Worm (Caenorhabditis elegans) whole organism, young adult: Measurements from ENCODE around the gene F14F7.4.
A peak's percentile ranks its signal among the peaks of the same experiment; 100 is the strongest.

Experiments
- C06A6.2 ChIP-seq: fragments of 200-800 bp; sonication (Bioruptor generic); conservative IDR thresholded peaks from 2 replicates; pipeline ENCODE4 v1.3.6; 2022; ENCODE audit warnings: missing genetic modification characterization, missing compliant biosample characterization
- C17E4.6 ChIP-seq: fragments of 200-800 bp; sonication (Bioruptor generic); IDR thresholded peaks from 2 replicates; pipeline ENCODE4 v1.3.6; 2022; ENCODE audit warnings: missing genetic modification reagents, missing genetic modification characterization, missing compliant biosample characterization
- F39B2.1 ChIP-seq: fragments of 200-800 bp; sonication (Bioruptor generic); IDR thresholded peaks from 2 replicates; pipeline ENCODE4 v1.3.6; 2022; ENCODE audit warnings: missing genetic modification reagents, missing genetic modification characterization, missing compliant biosample characterization
- F52B5.7 ChIP-seq: sonication (generic microtip); optimal IDR thresholded peaks from 2 replicates; lab custom pipeline; 2016; ENCODE audit warnings: mild to moderate bottlenecking, missing genetic modification characterization, missing compliant biosample characterization
- T07F8.4 ChIP-seq: sonication (generic microtip); optimal IDR thresholded peaks from 2 replicates; lab custom pipeline; 2016; ENCODE audit warnings: mild to moderate bottlenecking, missing genetic modification characterization, moderate library complexity, missing compliant biosample characterization
- T26A5.8 ChIP-seq: sonication (generic microtip); optimal IDR thresholded peaks from 2 replicates; lab custom pipeline; 2016; ENCODE audit warnings: missing genetic modification characterization, missing compliant biosample characterization
- Y56A3A.18 ChIP-seq: fragments of 200-800 bp; sonication (Bioruptor generic); IDR thresholded peaks from 2 replicates; pipeline ENCODE4 v1.3.6; 2022; ENCODE audit warnings: missing genetic modification reagents, missing genetic modification characterization, missing compliant biosample characterization
- Y79H2A.3 ChIP-seq: fragments of 200-800 bp; sonication (Bioruptor generic); conservative IDR thresholded peaks from 2 replicates; pipeline ENCODE4 v1.3.6; 2022; ENCODE audit warnings: missing genetic modification reagents, missing genetic modification characterization, missing compliant biosample characterization
- Y95B8A.8 ChIP-seq: fragments of 200-800 bp; sonication (Bioruptor generic); IDR thresholded peaks from 2 replicates; pipeline ENCODE4 v1.3.6; 2022; ENCODE audit warnings: missing genetic modification reagents, missing genetic modification characterization, missing compliant biosample characterization
- ZK185.1 ChIP-seq: sonication (generic microtip); optimal IDR thresholded peaks from 2 replicates; lab custom pipeline; 2016; ENCODE audit warnings: mild to moderate bottlenecking, missing genetic modification characterization, missing compliant biosample characterization; ENCODE audit not compliant: poor library complexity, severe bottlenecking
- athp-1 ChIP-seq: sonication (generic microtip); optimal IDR thresholded peaks from 2 replicates; lab custom pipeline; 2017; ENCODE audit warnings: mild to moderate bottlenecking, missing genetic modification characterization, missing compliant biosample characterization
- ceh-100 ChIP-seq: fragments of 200-800 bp; sonication (Bioruptor generic); IDR thresholded peaks from 2 replicates; pipeline ENCODE4 v1.3.6; 2022; ENCODE audit warnings: missing genetic modification reagents, missing genetic modification characterization, missing compliant biosample characterization
- ceh-27 ChIP-seq: fragments of 200-800 bp; sonication (Bioruptor generic); optimal IDR thresholded peaks from 2 replicates; lab custom pipeline; 2018; ENCODE audit warnings: mild to moderate bottlenecking, missing genetic modification characterization, moderate library complexity, missing compliant biosample characterization
- ceh-40 ChIP-seq: fragments of 200-800 bp; sonication (Bioruptor generic); IDR thresholded peaks from 2 replicates; pipeline ENCODE4 v1.3.6; 2022; ENCODE audit warnings: missing genetic modification characterization, missing compliant biosample characterization
- ceh-58 ChIP-seq: fragments of 200-800 bp; sonication (Bioruptor generic); IDR thresholded peaks from 2 replicates; pipeline ENCODE4 v1.3.6; 2022; ENCODE audit warnings: missing genetic modification characterization, missing compliant biosample characterization
- egrh-3 ChIP-seq: fragments of 200-800 bp; sonication (Bioruptor generic); IDR thresholded peaks from 2 replicates; pipeline ENCODE4 v1.3.6; 2022; ENCODE audit warnings: missing genetic modification reagents, missing genetic modification characterization, missing compliant biosample characterization
- him-1 ChIP-seq: sonication (generic microtip); optimal IDR thresholded peaks from 2 replicates; lab custom pipeline; 2016; ENCODE audit warnings: missing genotype, missing genetic modification reagents, missing genetic modification characterization, missing compliant biosample characterization
- hlh-26 ChIP-seq: fragments of 200-800 bp; sonication (Bioruptor generic); conservative IDR thresholded peaks from 2 replicates; pipeline ENCODE4 v1.3.6; 2022; ENCODE audit warnings: missing genetic modification reagents, missing genetic modification characterization, missing compliant biosample characterization
- hsf-1 ChIP-seq: fragments of 200-800 bp; sonication (Bioruptor generic); IDR thresholded peaks from 2 replicates; pipeline ENCODE4 v1.3.6; 2022; ENCODE audit warnings: missing genetic modification reagents, missing genetic modification characterization, missing compliant biosample characterization
- lag-1 ChIP-seq: fragments of 200-800 bp; sonication (Bioruptor generic); IDR thresholded peaks from 2 replicates; pipeline ENCODE4 v1.3.6; 2022; ENCODE audit warnings: missing genetic modification reagents, missing genetic modification characterization, missing compliant biosample characterization
- lin-35 ChIP-seq, 3 experiments: fragments of 150-350 bp in 2 of 3; sonication (generic microtip) in 1 of 3; optimal IDR thresholded peaks; 2 replicates each; lab custom pipeline; 2014 to 2018; ENCODE audit warnings: missing biosample characterization in 3 of 3, missing genetic modification characterization in 3 of 3, missing genetic modification reagents in 3 of 3
- lsy-27 ChIP-seq: sonication (generic microtip); optimal IDR thresholded peaks from 2 replicates; lab custom pipeline; 2017; ENCODE audit warnings: missing genetic modification characterization, mild to moderate bottlenecking, missing compliant biosample characterization, antibody characterized with exemption, missing genotype, borderline replicate concordance; ENCODE audit not compliant: insufficient read depth
- madf-6 ChIP-seq: fragments of 200-800 bp; sonication (Bioruptor generic); IDR thresholded peaks from 2 replicates; pipeline ENCODE4 v1.3.6; 2022; ENCODE audit warnings: missing genetic modification reagents, missing genetic modification characterization, missing compliant biosample characterization
- madf-8 ChIP-seq: fragments of 200-800 bp; sonication (Bioruptor generic); conservative IDR thresholded peaks from 2 replicates; pipeline ENCODE4 v1.3.6; 2022; ENCODE audit warnings: missing genetic modification reagents, missing genetic modification characterization, missing compliant biosample characterization
- nhr-27 ChIP-seq: fragments of 200-800 bp; sonication (Bioruptor generic); optimal IDR thresholded peaks from 2 replicates; lab custom pipeline; 2018; ENCODE audit warnings: mild to moderate bottlenecking, missing genetic modification characterization, moderate library complexity, missing compliant biosample characterization
- nhr-80 ChIP-seq: sonication (generic microtip); optimal IDR thresholded peaks from 2 replicates; lab custom pipeline; 2016; ENCODE audit warnings: missing genetic modification characterization, missing compliant biosample characterization
- nhr-90 ChIP-seq: sonication (generic microtip); optimal IDR thresholded peaks from 2 replicates; lab custom pipeline; 2016; ENCODE audit warnings: missing genotype, mild to moderate bottlenecking, missing genetic modification characterization, missing compliant biosample characterization
- rcor-1 ChIP-seq: fragments of 200-800 bp; sonication (Bioruptor generic); IDR thresholded peaks from 2 replicates; pipeline ENCODE4 v1.3.6; 2022; ENCODE audit warnings: missing genetic modification reagents, missing genetic modification characterization, missing compliant biosample characterization
- repo-1 ChIP-seq: sonication (generic microtip); optimal IDR thresholded peaks from 2 replicates; lab custom pipeline; 2017; ENCODE audit warnings: mild to moderate bottlenecking, missing genetic modification characterization, missing compliant biosample characterization
- rpc-1 ChIP-seq, 2 experiments: fragments of 150-350 bp in 1 of 2; sonication (generic microtip) in 1 of 2; optimal IDR thresholded peaks; 2 replicates each; lab custom pipeline; 2014 to 2018; ENCODE audit warnings: missing biosample characterization in 1 of 2, missing genetic modification characterization in 1 of 2, missing genetic modification reagents in 1 of 2, missing genotype in 1 of 2
- snpc-1.1 ChIP-seq: sonication (generic microtip); optimal IDR thresholded peaks from 2 replicates; lab custom pipeline; 2017; ENCODE audit warnings: missing genetic modification characterization, mild to moderate bottlenecking, missing compliant biosample characterization, antibody characterized with exemption, moderate library complexity, missing genotype, missing genetic modification reagents; ENCODE audit not compliant: insufficient read depth
- somi-1 ChIP-seq: fragments of 200-800 bp; sonication (Bioruptor generic); optimal IDR thresholded peaks from 2 replicates; lab custom pipeline; 2018; ENCODE audit warnings: mild to moderate bottlenecking, missing genetic modification characterization, missing compliant biosample characterization
- sptf-2 ChIP-seq: fragments of 200-800 bp; sonication (Bioruptor generic); optimal IDR thresholded peaks from 2 replicates; lab custom pipeline; 2018; ENCODE audit warnings: mild to moderate bottlenecking, missing genetic modification characterization, missing compliant biosample characterization
- tbp1 ChIP-seq: fragments of 200-800 bp; sonication (Bioruptor generic); optimal IDR thresholded peaks from 2 replicates; lab custom pipeline; 2018; ENCODE audit warnings: mild to moderate bottlenecking, missing genetic modification characterization, missing compliant biosample characterization
- ztf-18 ChIP-seq: sonication (generic microtip); optimal IDR thresholded peaks from 2 replicates; lab custom pipeline; 2016; ENCODE audit warnings: missing genotype, mild to moderate bottlenecking, missing genetic modification characterization, missing compliant biosample characterization
- ztf-25 ChIP-seq: fragments of 200-800 bp; sonication (Bioruptor generic); IDR thresholded peaks from 2 replicates; pipeline ENCODE4 v1.3.6; 2022; ENCODE audit warnings: missing genetic modification reagents, missing genetic modification characterization, missing compliant biosample characterization

Gene F14F7.4

DNA sequence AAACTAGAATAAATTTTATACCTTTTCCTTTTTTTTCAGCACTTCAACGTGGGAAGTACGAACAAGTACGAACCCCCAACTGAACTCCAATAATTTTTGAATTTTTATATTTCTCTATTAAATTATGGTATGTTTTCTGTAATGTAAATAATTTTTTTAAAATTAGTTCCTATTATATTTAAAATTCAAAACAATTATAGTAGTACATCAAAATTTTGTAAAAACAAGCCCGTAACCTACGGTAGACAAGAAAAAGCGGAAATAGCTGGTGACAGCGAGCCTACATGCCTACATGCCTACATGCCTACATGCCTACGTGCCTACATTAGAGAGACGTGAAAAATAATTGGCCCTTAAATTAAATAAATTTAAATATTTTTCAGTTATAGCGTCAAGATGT is 2.2 kb upstream of the F14F7.4 start, which contains the start of gene F14F7.5:
Gene F14F7.5 (plus strand): TSS at position 301 of the 400 bp plus-strand sequence.
- TF ChIP-seq C17E4.6 (GFP tag; lab: Robert Waterston, UW) (no peak), C06A6.2 (no peak), snpc-1.1 (tag; lab: Kevin White, UChicago) (no peak), ztf-18 (tag; lab: Kevin White, UChicago) (no peak), ZK185.1 (no peak), madf-8 (GFP tag; lab: Robert Waterston, UW) (no peak), lag-1 (GFP tag; lab: Robert Waterston, UW) (no peak)

DNA sequence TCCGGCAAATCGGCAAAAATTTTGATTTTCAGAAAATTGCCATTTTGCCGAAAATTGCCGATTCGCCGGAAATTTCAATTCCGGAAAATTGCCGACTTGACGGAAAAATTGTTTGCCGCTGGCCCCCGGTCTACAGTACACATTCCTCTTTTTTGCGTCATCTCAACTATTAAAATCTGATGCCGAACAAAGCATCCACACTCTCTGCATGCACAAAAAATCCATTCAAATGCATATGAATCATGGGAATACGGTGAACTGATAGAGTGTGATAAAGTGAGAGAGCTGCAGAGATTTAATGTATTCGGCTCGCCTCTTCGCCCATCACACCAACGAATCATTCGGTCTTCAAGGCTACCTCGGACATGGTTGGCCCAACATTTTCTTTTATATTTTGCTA is 1.0 kb upstream of the F14F7.4 start, which contains the start of gene F14F7.7:
Gene F14F7.7 (plus strand): TSS at position 354 of the 400 bp plus-strand sequence.
- TF ChIP-seq rcor-1 = no peak
- TF ChIP-seq repo-1 (tag; lab: Kevin White, UChicago) = no peak
- TF ChIP-seq rpc-1 (optimal IDR thresholded peaks at IDR 0.05; lab: Kevin White, UChicago) = no peak
- TF ChIP-seq rpc-1 (tag; optimal IDR thresholded peaks at IDR 0.05; lab: Kevin White, UChicago) = no peak
- no peak for TF ChIP-seq ceh-100 (GFP tag; lab: Robert Waterston, UW)
- TF ChIP-seq sptf-2 = no peak
- no peak for TF ChIP-seq ztf-18 (tag; lab: Kevin White, UChicago)
- no peak for TF ChIP-seq tbp1
- no peak for TF ChIP-seq athp-1
- no peak for TF ChIP-seq madf-6 (GFP tag; lab: Robert Waterston, UW)
- TF ChIP-seq F52B5.7 (tag; lab: Kevin White, UChicago) = no peak
- TF ChIP-seq ceh-40 (GFP tag; lab: Robert Waterston, UW) = no peak
- no peak for TF ChIP-seq lsy-27
- no peak for TF ChIP-seq Y79H2A.3
- no peak for TF ChIP-seq Y56A3A.18 (GFP tag; lab: Robert Waterston, UW)
- TF ChIP-seq egrh-3 (GFP tag; lab: Robert Waterston, UW) = no peak
- TF ChIP-seq ceh-58 = no peak

DNA sequence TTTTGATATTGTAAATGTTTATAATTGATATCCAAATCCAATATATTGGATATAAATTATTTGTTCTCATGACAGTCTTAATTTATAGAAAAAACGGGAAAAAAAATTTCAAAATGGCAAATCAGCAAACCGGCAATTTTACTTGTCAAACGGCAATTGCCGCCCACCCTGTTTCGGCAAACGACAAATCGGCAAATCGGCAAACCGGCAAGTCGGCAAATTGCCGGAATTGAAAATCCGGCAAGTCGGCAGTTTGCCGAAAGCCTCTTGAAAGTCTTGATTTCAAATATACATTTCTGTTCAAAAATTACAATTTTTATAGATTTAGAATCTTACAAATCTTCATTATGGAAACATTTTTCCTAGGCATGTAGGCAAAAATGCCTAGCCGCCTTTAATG is 1.6 kb downstream of the F14F7.4 start:
- TF ChIP-seq nhr-27 (tag; lab: Kevin White, UChicago) (no peak), F52B5.7 (tag; lab: Kevin White, UChicago) (no peak), sptf-2 (no peak), ztf-25 (GFP tag; lab: Robert Waterston, UW) (no peak), Y95B8A.8 (GFP tag; lab: Robert Waterston, UW) (no peak), F39B2.1 (no peak), ceh-27 (no peak), hlh-26 (GFP tag; lab: Robert Waterston, UW) (no peak), T26A5.8 (no peak), T07F8.4 (tag; lab: Kevin White, UChicago) (no peak), lin-35 (GFP tag; optimal IDR thresholded peaks at IDR 0.05; lab: Kevin White, UChicago) (no peak), somi-1 (GFP tag; lab: Kevin White, UChicago) (no peak), nhr-90 (tag; lab: Kevin White, UChicago) (no peak), hsf-1 (GFP tag; lab: Robert Waterston, UW) (no peak)

DNA sequence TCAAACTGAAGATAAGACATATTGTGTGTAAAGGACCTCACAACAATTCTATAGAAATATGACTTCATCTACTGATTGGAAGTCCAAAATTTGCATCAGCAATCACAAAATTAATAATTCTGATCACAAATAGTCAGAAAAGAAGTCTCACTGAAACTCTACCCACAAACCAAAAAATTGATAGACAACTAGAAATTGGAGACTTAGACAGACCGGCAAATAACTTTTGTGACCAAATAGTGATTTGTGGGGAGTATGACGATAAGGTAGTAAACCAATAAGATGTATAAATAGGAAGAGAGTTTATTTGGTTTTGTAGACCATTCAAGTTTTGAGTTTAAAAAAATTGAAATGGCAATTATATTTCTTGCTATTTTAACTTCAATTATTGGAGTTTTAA is 5.2 kb downstream of the F14F7.4 start, which contains the start of gene cyp-13A12:
Gene cyp-13A12 (plus strand): TSS at position 267 of the 400 bp plus-strand sequence.
- TF ChIP-seq him-1 (tag; lab: Kevin White, UChicago) (no peak), nhr-80 (tag; lab: Kevin White, UChicago) (peak; percentile 48)
- TF ChIP-seq, all 124 proteins: peak for 1
